Worm (Caenorhabditis elegans): Measurements from ENCODE around the gene pod-1.

pod-1 gene

ce11 chrIII:13524021-13524420 is at the start of gene pod-1:
Gene pod-1, minus strand, starts transcription at chrIII:13524121.
- no peak for TF ChIP-seq ztf-23 (GFP tag; IDR thresholded peaks at IDR 0.05)
- TF ChIP-seq tab-1 (GFP tag; IDR thresholded peaks at IDR 0.05), result no peak
- TF ChIP-seq cog-1 (tag; optimal IDR thresholded peaks at IDR 0.05), result no peak
- TF ChIP-seq ztf-29 (GFP tag; IDR thresholded peaks at IDR 0.05), result no peak
- TF ChIP-seq flt-1 (GFP tag; IDR thresholded peaks at IDR 0.05), result no peak
- no peak for TF ChIP-seq T22C8.4 (GFP tag; IDR thresholded peaks at IDR 0.05)
- TF ChIP-seq med-1 (GFP tag; optimal IDR thresholded peaks at IDR 0.05; ENCODE audit: insufficient read depth), result no peak
- TF ChIP-seq klf-2 (GFP tag; conservative IDR thresholded peaks at IDR 0.05), result no peak
- TF ChIP-seq ref-1 (GFP tag; conservative IDR thresholded peaks at IDR 0.05), result no peak

- TF ChIP-seq klf-2 (GFP tag; conservative IDR thresholded peaks at IDR 0.05) (no peak), flt-1 (GFP tag; IDR thresholded peaks at IDR 0.05) (no peak), T22C8.4 (GFP tag; IDR thresholded peaks at IDR 0.05) (no peak), tab-1 (GFP tag; IDR thresholded peaks at IDR 0.05) (no peak), ztf-29 (GFP tag; IDR thresholded peaks at IDR 0.05) (no peak), cog-1 (tag; optimal IDR thresholded peaks at IDR 0.05) (no peak)
Observed at ce11 chrIII:13570347-13570746, 46.4 kb upstream of the pod-1 start, which contains the start of gene exc-12. Gene exc-12, minus strand, starts transcription at chrIII:13570447.

ce11 chrIII:13565972-13566371 is 42.1 kb upstream of the pod-1 start:
- TF ChIP-seq ztf-29 (GFP tag; IDR thresholded peaks at IDR 0.05), result no peak
- no peak for TF ChIP-seq med-1 (GFP tag; optimal IDR thresholded peaks at IDR 0.05; ENCODE audit: insufficient read depth)
- no peak for TF ChIP-seq flt-1 (GFP tag; IDR thresholded peaks at IDR 0.05)
- TF ChIP-seq klf-2 (GFP tag; conservative IDR thresholded peaks at IDR 0.05), result no peak
- TF ChIP-seq ztf-23 (GFP tag; IDR thresholded peaks at IDR 0.05), result no peak
- no peak for TF ChIP-seq cog-1 (tag; optimal IDR thresholded peaks at IDR 0.05)
- no peak for TF ChIP-seq ref-1 (GFP tag; conservative IDR thresholded peaks at IDR 0.05)
- TF ChIP-seq T22C8.4 (GFP tag; IDR thresholded peaks at IDR 0.05), result no peak
- TF ChIP-seq tab-1 (GFP tag; IDR thresholded peaks at IDR 0.05), result no peak

- no peak for TF ChIP-seq med-1 (GFP tag; optimal IDR thresholded peaks at IDR 0.05; ENCODE audit: insufficient read depth)
- no peak for TF ChIP-seq ztf-29 (GFP tag; IDR thresholded peaks at IDR 0.05)
- TF ChIP-seq T22C8.4 (GFP tag; IDR thresholded peaks at IDR 0.05), result peak; percentile 44; the same call in 1 of the 2 replicates
- TF ChIP-seq klf-2 (GFP tag; conservative IDR thresholded peaks at IDR 0.05), result no peak
- TF ChIP-seq cog-1 (tag; optimal IDR thresholded peaks at IDR 0.05), result no peak
- TF ChIP-seq tab-1 (GFP tag; IDR thresholded peaks at IDR 0.05), result no peak
- TF ChIP-seq ztf-23 (GFP tag; IDR thresholded peaks at IDR 0.05), result no peak
- TF ChIP-seq ref-1 (GFP tag; conservative IDR thresholded peaks at IDR 0.05), result no peak
- 0 out of 2 replicates have a peak, but pooled peaks have one; percentile 35 for TF ChIP-seq flt-1 (GFP tag; IDR thresholded peaks at IDR 0.05)
Observed at ce11 chrIII:13564929-13565328, 41.0 kb upstream of the pod-1 start, which contains the start of gene aldo-1. Gene aldo-1, minus strand, starts transcription at chrIII:13564937.

ce11 chrIII:13563583-13563982 is 39.7 kb upstream of the pod-1 start:
- TF ChIP-seq med-1 (GFP tag; optimal IDR thresholded peaks at IDR 0.05; ENCODE audit: insufficient read depth), result no peak
- no peak for TF ChIP-seq klf-2 (GFP tag; conservative IDR thresholded peaks at IDR 0.05)
- TF ChIP-seq T22C8.4 (GFP tag; IDR thresholded peaks at IDR 0.05), result no peak
- TF ChIP-seq cog-1 (tag; optimal IDR thresholded peaks at IDR 0.05), result no peak

ce11 chrIII:13563000-13563522 is 39.1 kb upstream of the pod-1 start, which contains the start of gene T05D4.2:
Gene T05D4.2, minus strand, starts transcription at chrIII:13563082.
- TF ChIP-seq flt-1 (GFP tag; IDR thresholded peaks at IDR 0.05) (no peak), T22C8.4 (GFP tag; IDR thresholded peaks at IDR 0.05) (no peak), klf-2 (GFP tag; conservative IDR thresholded peaks at IDR 0.05) (no peak), cog-1 (tag; optimal IDR thresholded peaks at IDR 0.05) (no peak), ztf-23 (GFP tag; IDR thresholded peaks at IDR 0.05) (no peak), ztf-29 (GFP tag; IDR thresholded peaks at IDR 0.05) (no peak), med-1 (GFP tag; optimal IDR thresholded peaks at IDR 0.05; ENCODE audit: insufficient read depth) (no peak), ref-1 (GFP tag; conservative IDR thresholded peaks at IDR 0.05) (no peak), tab-1 (GFP tag; IDR thresholded peaks at IDR 0.05) (no peak)

- no peak for TF ChIP-seq ztf-29 (GFP tag; IDR thresholded peaks at IDR 0.05)
- TF ChIP-seq klf-2 (GFP tag; conservative IDR thresholded peaks at IDR 0.05), result no peak
- TF ChIP-seq ztf-23 (GFP tag; IDR thresholded peaks at IDR 0.05), result no peak
- TF ChIP-seq tab-1 (GFP tag; IDR thresholded peaks at IDR 0.05), result no peak
Observed at ce11 chrIII:13561233-13561632, 37.3 kb upstream of the pod-1 start.

ce11 chrIII:13560715-13561114 is 36.8 kb upstream of the pod-1 start:
- TF ChIP-seq med-1 (GFP tag; optimal IDR thresholded peaks at IDR 0.05; ENCODE audit: insufficient read depth) (no peak), tab-1 (GFP tag; IDR thresholded peaks at IDR 0.05) (no peak), cog-1 (tag; optimal IDR thresholded peaks at IDR 0.05) (no peak), T22C8.4 (GFP tag; IDR thresholded peaks at IDR 0.05) (no peak), flt-1 (GFP tag; IDR thresholded peaks at IDR 0.05) (no peak), klf-2 (GFP tag; conservative IDR thresholded peaks at IDR 0.05) (no peak), ztf-29 (GFP tag; IDR thresholded peaks at IDR 0.05) (no peak), ref-1 (GFP tag; conservative IDR thresholded peaks at IDR 0.05) (no peak), ztf-23 (GFP tag; IDR thresholded peaks at IDR 0.05) (no peak)

- no peak for TF ChIP-seq klf-2 (GFP tag; conservative IDR thresholded peaks at IDR 0.05)
Observed at ce11 chrIII:13556039-13556438, 32.1 kb upstream of the pod-1 start.

- TF ChIP-seq tab-1 (GFP tag; IDR thresholded peaks at IDR 0.05) (no peak), med-1 (GFP tag; optimal IDR thresholded peaks at IDR 0.05; ENCODE audit: insufficient read depth) (no peak), T22C8.4 (GFP tag; IDR thresholded peaks at IDR 0.05) (no peak), ref-1 (GFP tag; conservative IDR thresholded peaks at IDR 0.05) (no peak), flt-1 (GFP tag; IDR thresholded peaks at IDR 0.05) (no peak)
Observed at ce11 chrIII:13555234-13555633, 31.3 kb upstream of the pod-1 start, which contains the start of gene scav-2. Gene scav-2, minus strand, starts transcription at chrIII:13555334.
